Worm (Caenorhabditis elegans) whole organism, L4/young adult: ENCODE data around the gene mec-14.

Experiments used
- dao-5 ChIP-seq: sonication (generic microtip); optimal IDR thresholded peaks from 2 replicates; lab custom pipeline; 2016; ENCODE audit warnings: missing genotype, missing genetic modification characterization, moderate library complexity, missing compliant biosample characterization
- him-1 ChIP-seq: sonication (generic microtip); optimal IDR thresholded peaks from 2 replicates; lab custom pipeline; 2016; ENCODE audit warnings: missing genotype, missing genetic modification reagents, missing genetic modification characterization, missing compliant biosample characterization

ce11 chrIII:7158709-7159108, 34.1 kb downstream of the mec-14 start, which contains the start of gene nuo-4:
- TF ChIP-seq him-1, result no peak
- no peak for TF ChIP-seq dao-5 (tag; lab: Kevin White, UChicago)
